Worm (Caenorhabditis elegans): ENCODE results near the gene F54D5.24.

F54D5.24 gene

ce11 chrII:11535924-11536323, 19.8 kb upstream of the F54D5.24 start:
- no peak for TF ChIP-seq efl-1 (GFP tag; optimal IDR thresholded peaks at IDR 0.05)
- TF ChIP-seq F57A8.1 (GFP tag; optimal IDR thresholded peaks at IDR 0.05): no peak
- no peak for TF ChIP-seq ceh-100 (GFP tag; IDR thresholded peaks at IDR 0.05)
- TF ChIP-seq ztf-22 (GFP tag; optimal IDR thresholded peaks at IDR 0.05): no peak
- TF ChIP-seq attf-6 (GFP tag; IDR thresholded peaks at IDR 0.05): no peak
- no peak for TF ChIP-seq bed-1 (GFP tag; IDR thresholded peaks at IDR 0.05)
- no peak for TF ChIP-seq F10E7.11 (tag; optimal IDR thresholded peaks at IDR 0.05)
- no peak for TF ChIP-seq unc-62 (GFP tag; optimal IDR thresholded peaks at IDR 0.05)
- TF ChIP-seq rpc-1 (optimal IDR thresholded peaks at IDR 0.05): no peak
- no peak for TF ChIP-seq rpc-1 (tag; optimal IDR thresholded peaks at IDR 0.05)

- TF ChIP-seq F33H1.4 (GFP tag; IDR thresholded peaks at IDR 0.05) (peak; percentile 31; the same call in 1 of the 2 replicates), madf-6 (GFP tag; IDR thresholded peaks at IDR 0.05) (peak; percentile 92), lsl-1 (GFP tag; optimal IDR thresholded peaks at IDR 0.05) (peak; percentile 81), D2030.7 (GFP tag; IDR thresholded peaks at IDR 0.05) (0 out of 2 replicates have a peak, but pooled peaks have one; percentile 28), sea-2 (GFP tag; IDR thresholded peaks at IDR 0.05) (no peak), madf-8 (GFP tag; conservative IDR thresholded peaks at IDR 0.05) (peak; percentile 93), xnd-1 (tag; optimal IDR thresholded peaks at IDR 0.05) (peak; percentile 72), Y95B8A.8 (GFP tag; IDR thresholded peaks at IDR 0.05) (no peak)
These were observed 19.2 kb upstream of the F54D5.24 start for ce11 chrII:11536505-11536904.

- 0 out of 2 replicates have a peak, but pooled peaks have one; percentile 27 for TF ChIP-seq cebp-1 (GFP tag; IDR thresholded peaks at IDR 0.05)
- no peak for TF ChIP-seq cebp-1 (tag; optimal IDR thresholded peaks at IDR 0.05)
- peak; percentile 98 for TF ChIP-seq madf-8 (GFP tag; conservative IDR thresholded peaks at IDR 0.05)
- TF ChIP-seq athp-1 (tag; optimal IDR thresholded peaks at IDR 0.05): peak; percentile 40
- no peak for TF ChIP-seq F10E7.11 (tag; optimal IDR thresholded peaks at IDR 0.05)
- peak; percentile 64 for TF ChIP-seq ekl-4 (GFP tag; IDR thresholded peaks at IDR 0.05)
- 0 out of 2 replicates have a peak, but pooled peaks have one; percentile 51 for TF ChIP-seq ztf-28 (GFP tag; IDR thresholded peaks at IDR 0.05)
- TF ChIP-seq egrh-3 (GFP tag; IDR thresholded peaks at IDR 0.05): peak; percentile 82
- peak; percentile 78 for TF ChIP-seq C17E4.6 (GFP tag; IDR thresholded peaks at IDR 0.05)
- TF ChIP-seq rcor-1 (GFP tag; IDR thresholded peaks at IDR 0.05): peak; percentile 47; the same call in 1 of the 2 replicates
- TF ChIP-seq cebp-2 (GFP tag; IDR thresholded peaks at IDR 0.05): no peak
- TF ChIP-seq F37B4.10 (GFP tag; IDR thresholded peaks at IDR 0.05): peak; percentile 78; the same call in 1 of the 2 replicates
- TF ChIP-seq B0261.1 (tag; optimal IDR thresholded peaks at IDR 0.05): no peak
- no peak for TF ChIP-seq Y67H2A.10 (GFP tag; conservative IDR thresholded peaks at IDR 0.05)
- peak; percentile 92 for TF ChIP-seq hmg-1.2 (GFP tag; IDR thresholded peaks at IDR 0.05)
- TF ChIP-seq nfyb-1 (GFP tag; IDR thresholded peaks at IDR 0.05): no peak
- TF ChIP-seq unc-130 (GFP tag; optimal IDR thresholded peaks at IDR 0.05): peak; percentile 72
- peak; percentile 81; the same call in 1 of the 2 replicates for TF ChIP-seq bed-2 (GFP tag; IDR thresholded peaks at IDR 0.05)
- TF ChIP-seq aptf-3 (GFP tag; IDR thresholded peaks at IDR 0.05): no peak
- TF ChIP-seq B0019.2 (GFP tag; conservative IDR thresholded peaks at IDR 0.05): peak; percentile 28; the same call in 1 of the 2 replicates
- TF ChIP-seq zfh-2 (GFP tag; conservative IDR thresholded peaks at IDR 0.05): peak; percentile 85
- TF ChIP-seq dpff-1 (tag; optimal IDR thresholded peaks at IDR 0.05): no peak
- peak; percentile 81 for TF ChIP-seq lin-54 (GFP tag; optimal IDR thresholded peaks at IDR 0.05)
- TF ChIP-seq lin-35 (GFP tag; optimal IDR thresholded peaks at IDR 0.05): peak in 2 of 3 experiments; percentile 38 to 44
- peak; percentile 92 for TF ChIP-seq madf-3 (GFP tag; IDR thresholded peaks at IDR 0.05)
- peak; percentile 6 for TF ChIP-seq ceh-27 (GFP tag; optimal IDR thresholded peaks at IDR 0.05)
- peak; percentile 97 for TF ChIP-seq efl-1 (GFP tag; optimal IDR thresholded peaks at IDR 0.05)
- peak; percentile 88 for TF ChIP-seq dpl-1 (GFP tag; optimal IDR thresholded peaks at IDR 0.05)
- no peak for TF ChIP-seq ztf-26 (tag; optimal IDR thresholded peaks at IDR 0.05)
- peak; percentile 78 for TF ChIP-seq mcd-1 (GFP tag; IDR thresholded peaks at IDR 0.05)
- TF ChIP-seq ztf-18 (tag; optimal IDR thresholded peaks at IDR 0.05): peak; percentile 2
- TF ChIP-seq Y56A3A.18 (GFP tag; IDR thresholded peaks at IDR 0.05): no peak
These were observed 18.6 kb upstream of the F54D5.24 start for ce11 chrII:11537115-11537514.
